Worm (Caenorhabditis elegans) whole organism, late embryonic: ENCODE results near the gene grl-4.

Source experiments
- C08G9.2 ChIP-seq: sonication (generic microtip); optimal IDR thresholded peaks from 2 replicates; lab custom pipeline; 2016; ENCODE audit warnings: mild to moderate bottlenecking, missing genetic modification characterization, moderate library complexity, missing compliant biosample characterization
- C38D4.7 ChIP-seq: fragments of 200-800 bp; sonication (Bioruptor generic); optimal IDR thresholded peaks from 2 replicates; lab custom pipeline; 2018; ENCODE audit warnings: mild to moderate bottlenecking, missing genetic modification characterization, moderate library complexity, missing compliant biosample characterization
- K02D7.2 ChIP-seq: sonication (generic microtip); optimal IDR thresholded peaks from 2 replicates; lab custom pipeline; 2017; ENCODE audit warnings: mild to moderate bottlenecking, missing genetic modification characterization, missing compliant biosample characterization
- ama-1 ChIP-seq: fragments of 150-350 bp; optimal IDR thresholded peaks from 2 replicates; lab custom pipeline; 2014
- ceh-14 ChIP-seq: sonication (generic microtip); optimal IDR thresholded peaks from 2 replicates; lab custom pipeline; 2016; ENCODE audit warnings: missing genotype, missing genetic modification characterization, missing compliant biosample characterization
- ceh-19 ChIP-seq: fragments of 200-800 bp; sonication (Bioruptor generic); optimal IDR thresholded peaks from 2 replicates; lab custom pipeline; 2018; ENCODE audit warnings: mild to moderate bottlenecking, missing genetic modification characterization, missing compliant biosample characterization
- ceh-24 ChIP-seq: sonication (generic microtip); optimal IDR thresholded peaks from 2 replicates; lab custom pipeline; 2016; ENCODE audit warnings: mild to moderate bottlenecking, missing genetic modification characterization, missing compliant biosample characterization
- ceh-30 ChIP-seq: fragments of 150-350 bp; optimal IDR thresholded peaks from 2 replicates; lab custom pipeline; 2014; ENCODE audit warnings: missing biosample characterization, missing genetic modification characterization
- ceh-48 ChIP-seq: sonication (generic microtip); optimal IDR thresholded peaks from 2 replicates; lab custom pipeline; 2016; ENCODE audit warnings: missing genetic modification characterization, inconsistent platforms, missing compliant biosample characterization
- ceh-6 ChIP-seq: fragments of 200-800 bp; sonication (Bioruptor generic); optimal IDR thresholded peaks from 2 replicates; lab custom pipeline; 2018; ENCODE audit warnings: mild to moderate bottlenecking, missing genetic modification characterization, missing compliant biosample characterization
- dve-1 ChIP-seq: sonication (generic microtip); optimal IDR thresholded peaks from 2 replicates; lab custom pipeline; 2017; ENCODE audit warnings: antibody characterized with exemption, mild to moderate bottlenecking, missing genetic modification characterization, missing compliant biosample characterization
- elt-2 ChIP-seq: sonication (generic microtip); optimal IDR thresholded peaks from 2 replicates; lab custom pipeline; 2016; ENCODE audit warnings: missing genetic modification reagents, missing genetic modification characterization, missing compliant biosample characterization
- fax-1 ChIP-seq: sonication (generic microtip); optimal IDR thresholded peaks from 2 replicates; lab custom pipeline; 2016; ENCODE audit warnings: missing genotype, missing genetic modification characterization, missing compliant biosample characterization
- fkh-10 ChIP-seq: fragments of 150-350 bp; optimal IDR thresholded peaks from 2 replicates; lab custom pipeline; 2014; ENCODE audit warnings: missing biosample characterization, missing genetic modification reagents, missing genetic modification characterization
- gmeb-2 ChIP-seq: sonication (generic microtip); optimal IDR thresholded peaks from 2 replicates; lab custom pipeline; 2016; ENCODE audit warnings: missing genetic modification characterization, inconsistent platforms, missing compliant biosample characterization
- hlh-15 ChIP-seq: sonication (generic microtip); optimal IDR thresholded peaks from 2 replicates; lab custom pipeline; 2016; ENCODE audit warnings: missing genetic modification characterization, missing compliant biosample characterization
- hlh-6 ChIP-seq: sonication (generic microtip); optimal IDR thresholded peaks from 2 replicates; lab custom pipeline; 2016; ENCODE audit warnings: missing genotype, missing genetic modification characterization, missing compliant biosample characterization
- mec-3 ChIP-seq: sonication (generic microtip); optimal IDR thresholded peaks from 2 replicates; lab custom pipeline; 2016; ENCODE audit warnings: borderline replicate concordance, missing genetic modification characterization, missing compliant biosample characterization
- nhr-11 ChIP-seq: fragments of 150-350 bp; optimal IDR thresholded peaks from 2 replicates; lab custom pipeline; 2014; ENCODE audit warnings: missing biosample characterization, missing genetic modification characterization
- nhr-232 ChIP-seq: sonication (generic microtip); optimal IDR thresholded peaks from 2 replicates; lab custom pipeline; 2016; ENCODE audit warnings: missing genetic modification characterization, missing compliant biosample characterization
- npax-4 ChIP-seq: sonication (generic microtip); optimal IDR thresholded peaks from 2 replicates; lab custom pipeline; 2016; ENCODE audit warnings: missing genetic modification characterization, missing compliant biosample characterization
- pag-3 ChIP-seq: sonication (generic microtip); optimal IDR thresholded peaks from 2 replicates; lab custom pipeline; 2016; ENCODE audit warnings: missing compliant biosample characterization, missing genetic modification characterization, borderline replicate concordance
- pax-1 ChIP-seq: fragments of 150-350 bp; optimal IDR thresholded peaks from 2 replicates; lab custom pipeline; 2014; ENCODE audit warnings: missing biosample characterization, missing genetic modification characterization
- pqm-1 ChIP-seq: sonication (generic microtip); optimal IDR thresholded peaks from 2 replicates; lab custom pipeline; 2016; ENCODE audit warnings: missing genetic modification characterization, missing compliant biosample characterization
- ref-2 ChIP-seq: sonication (generic microtip); optimal IDR thresholded peaks from 2 replicates; lab custom pipeline; 2016; ENCODE audit warnings: missing genetic modification characterization, missing compliant biosample characterization
- rnt-1 ChIP-seq: sonication (generic microtip); optimal IDR thresholded peaks from 2 replicates; lab custom pipeline; 2016; ENCODE audit warnings: missing genetic modification characterization, missing compliant biosample characterization
- sox-2 ChIP-seq: fragments of 200-800 bp; sonication (Bioruptor generic); IDR thresholded peaks from 2 replicates; pipeline ENCODE4 v1.3.6; 2022; ENCODE audit warnings: missing genetic modification reagents, missing genetic modification characterization, missing compliant biosample characterization
- sox-4 ChIP-seq: sonication (generic microtip); optimal IDR thresholded peaks from 2 replicates; lab custom pipeline; 2017; ENCODE audit warnings: mild to moderate bottlenecking, missing genetic modification characterization, inconsistent platforms, missing compliant biosample characterization
- tbx-7 ChIP-seq: sonication (generic microtip); optimal IDR thresholded peaks from 2 replicates; lab custom pipeline; 2016; ENCODE audit warnings: missing genotype, missing genetic modification characterization, missing compliant biosample characterization
- ttx-3 ChIP-seq: sonication (generic microtip); optimal IDR thresholded peaks from 2 replicates; lab custom pipeline; 2016; ENCODE audit warnings: missing genetic modification reagents, missing genetic modification characterization, missing compliant biosample characterization
- unc-3 ChIP-seq, 2 experiments: fragments of 200-800 bp in 1 of 2; sonication (Bioruptor generic) in 1 of 2; sonication (generic microtip) in 1 of 2; conservative IDR thresholded peaks in 1 of 2; optimal IDR thresholded peaks in 1 of 2; 2 replicates each; pipeline versions ENCODE4 v1.3.6 to Lab custom; 2016 to 2022; ENCODE audit warnings: missing compliant biosample characterization in 2 of 2, missing genetic modification characterization in 2 of 2, missing genetic modification reagents in 1 of 2
- unc-42 ChIP-seq: sonication (generic microtip); optimal IDR thresholded peaks from 2 replicates; lab custom pipeline; 2016; ENCODE audit warnings: missing genotype, missing genetic modification characterization, missing compliant biosample characterization
- ztf-16 ChIP-seq: sonication (generic microtip); optimal IDR thresholded peaks from 2 replicates; lab custom pipeline; 2017; ENCODE audit warnings: missing genetic modification characterization, missing compliant biosample characterization

grl-4 gene

ce11 chrIV:7310410-7310809, at the start of gene grl-4:
TSS of gene grl-4 (minus strand) at chrIV:7310760.
- TF ChIP-seq ceh-14 (tag; lab: Kevin White, UChicago) (no peak), sox-2 (GFP tag; lab: Robert Waterston, UW) (no peak), nhr-232 (tag; lab: Kevin White, UChicago) (no peak)

DNA sequence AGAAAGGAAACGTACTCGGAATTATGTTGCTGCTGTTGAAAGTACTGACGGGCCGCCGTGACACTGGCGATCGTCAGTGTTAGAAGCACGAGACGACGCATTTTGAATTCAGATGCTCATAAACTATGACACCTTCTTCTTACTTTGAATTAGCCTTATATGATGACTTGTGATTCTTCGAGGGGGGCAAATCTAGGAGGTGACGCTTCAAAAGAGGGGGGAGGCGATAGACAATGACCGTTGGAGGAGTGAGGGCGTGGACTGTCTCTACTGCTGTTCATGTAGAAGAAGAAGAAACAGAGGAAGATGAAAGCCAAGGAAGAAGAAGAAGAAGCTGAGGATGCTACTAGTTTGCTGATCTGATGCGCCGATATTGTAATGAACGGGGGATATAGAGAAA, 36.2 kb upstream of the grl-4 start, which contains the start of gene daf-42:
daf-42 (minus strand) TSS at position 101 of the 400 bp plus-strand sequence.
- no peak for TF ChIP-seq unc-3 (GFP tag; conservative IDR thresholded peaks at IDR 0.05; lab: Robert Waterston, UW)
- TF ChIP-seq unc-3 (tag; optimal IDR thresholded peaks at IDR 0.05; lab: Kevin White, UChicago) = no peak
- no peak for TF ChIP-seq elt-2 (tag; lab: Kevin White, UChicago)
- no peak for TF ChIP-seq rnt-1
- TF ChIP-seq ceh-30 = no peak
- no peak for TF ChIP-seq pqm-1 (tag; lab: Kevin White, UChicago)
- no peak for TF ChIP-seq C08G9.2 (tag; lab: Kevin White, UChicago)
- TF ChIP-seq npax-4 = no peak
- no peak for TF ChIP-seq ceh-24 (tag; lab: Kevin White, UChicago)

ce11 chrIV:7344020-7344419, 33.5 kb upstream of the grl-4 start:
- TF ChIP-seq ceh-24 (tag; lab: Kevin White, UChicago) = no peak
- no peak for TF ChIP-seq pag-3 (tag; lab: Kevin White, UChicago)
- TF ChIP-seq npax-4 = no peak
- no peak for TF ChIP-seq ceh-19 (GFP tag; lab: Kevin White, UChicago)
- TF ChIP-seq ref-2 (tag; lab: Kevin White, UChicago) = no peak
- no peak for TF ChIP-seq hlh-15 (tag; lab: Kevin White, UChicago)
- TF ChIP-seq C38D4.7 (GFP tag; lab: Kevin White, UChicago) = no peak
- TF ChIP-seq dve-1 (tag; lab: Kevin White, UChicago) = no peak
- no peak for TF ChIP-seq nhr-11 (tag; lab: Kevin White, UChicago)
- no peak for TF ChIP-seq ceh-30
- TF ChIP-seq hlh-6 = no peak
- TF ChIP-seq fax-1 (tag; lab: Kevin White, UChicago) = no peak
- no peak for TF ChIP-seq unc-42 (tag; lab: Kevin White, UChicago)

ce11 chrIV:7342144-7342543, 31.6 kb upstream of the grl-4 start:
- no peak for TF ChIP-seq ttx-3 (tag; lab: Kevin White, UChicago)

DNA sequence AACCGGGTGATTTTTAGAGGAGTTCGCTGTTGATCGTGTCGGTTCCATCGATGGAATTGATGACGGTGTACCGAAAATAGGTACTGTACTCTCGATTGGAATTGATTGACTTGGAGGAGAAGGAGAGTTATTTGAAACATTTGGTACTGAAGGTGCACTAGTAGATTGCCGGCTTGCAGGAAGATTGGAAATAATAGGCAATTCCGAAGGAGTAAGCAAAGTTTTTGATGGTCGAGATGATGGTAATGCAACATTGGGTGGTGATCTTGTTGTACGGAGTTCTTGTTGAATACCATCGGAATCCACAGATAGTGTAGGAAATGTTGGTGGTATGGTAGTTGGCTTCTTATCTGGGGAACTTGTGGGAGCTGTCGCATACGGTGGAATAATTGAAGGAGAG, 28.5 kb upstream of the grl-4 start:
- TF ChIP-seq ztf-16 (tag; lab: Kevin White, UChicago) = no peak
- TF ChIP-seq pax-1 (tag; lab: Kevin White, UChicago) = no peak
- no peak for TF ChIP-seq ceh-48 (tag; lab: Kevin White, UChicago)
- no peak for TF ChIP-seq mec-3 (tag; lab: Kevin White, UChicago)
- no peak for TF ChIP-seq unc-3 (GFP tag; conservative IDR thresholded peaks at IDR 0.05; lab: Robert Waterston, UW)
- TF ChIP-seq unc-3 (tag; optimal IDR thresholded peaks at IDR 0.05; lab: Kevin White, UChicago) = no peak
- no peak for TF ChIP-seq ama-1 (lab: Kevin White, UChicago)
- TF ChIP-seq C08G9.2 (tag; lab: Kevin White, UChicago) = no peak
- TF ChIP-seq gmeb-2 (tag; lab: Kevin White, UChicago) = no peak
- TF ChIP-seq fkh-10 (GFP tag; lab: Kevin White, UChicago) = no peak
- TF ChIP-seq tbx-7 = no peak
- TF ChIP-seq ceh-6 (GFP tag; lab: Kevin White, UChicago) = no peak
- TF ChIP-seq K02D7.2 (tag; lab: Kevin White, UChicago) = no peak
- TF ChIP-seq sox-4 (tag; lab: Kevin White, UChicago) = no peak
